Worm (Caenorhabditis elegans): ENCODE measurements around the gene F59F5.4.

Gene F59F5.4

ce11 chrX:10568385-10569149, 25.8 kb downstream of the F59F5.4 start:
- TF ChIP-seq tbx-37 (GFP tag; conservative IDR thresholded peaks at IDR 0.05) (no peak; the same call in 1 of the 2 replicates), B0310.2 (tag; optimal IDR thresholded peaks at IDR 0.05) (peak; percentile 53), flt-1 (GFP tag; IDR thresholded peaks at IDR 0.05) (peak; percentile 22), ets-7 (tag; optimal IDR thresholded peaks at IDR 0.05) (peak; percentile 43), tbx-11 (GFP tag; IDR thresholded peaks at IDR 0.05) (no peak), ceh-36 (tag; optimal IDR thresholded peaks at IDR 0.05) (no peak), F13C5.2 (tag; optimal IDR thresholded peaks at IDR 0.05) (peak; percentile 87), hnd-1 (tag; optimal IDR thresholded peaks at IDR 0.05) (no peak), pes-1 (GFP tag; IDR thresholded peaks at IDR 0.05) (0 out of 2 replicates have a peak, but pooled peaks have one; percentile 6), ama-1 (optimal IDR thresholded peaks at IDR 0.05) (no peak), ceh-13 (GFP tag; optimal IDR thresholded peaks at IDR 0.05) (peak; percentile 9), tra-4 (tag; optimal IDR thresholded peaks at IDR 0.05) (no peak), hmg-4 (GFP tag; optimal IDR thresholded peaks at IDR 0.05) (peak; percentile 90), scrt-1 (GFP tag; IDR thresholded peaks at IDR 0.05) (no peak), hmbx-1 (tag; optimal IDR thresholded peaks at IDR 0.05) (no peak), sea-1 (GFP tag; conservative IDR thresholded peaks at IDR 0.05) (0 out of 2 replicates have a peak, but pooled peaks have one; percentile 75), aly-1 (tag; optimal IDR thresholded peaks at IDR 0.05) (peak; percentile 20)

- no peak for TF ChIP-seq hmg-4 (GFP tag; optimal IDR thresholded peaks at IDR 0.05)
- TF ChIP-seq tbx-37 (GFP tag; conservative IDR thresholded peaks at IDR 0.05), result no peak
- TF ChIP-seq flt-1 (GFP tag; IDR thresholded peaks at IDR 0.05), result no peak
Observed at ce11 chrX:10569185-10569584, 26.4 kb downstream of the F59F5.4 start, which contains the start of gene bet-2. Gene bet-2 (plus strand): TSS chrX:10569273.

- TF ChIP-seq tbx-37 (GFP tag; conservative IDR thresholded peaks at IDR 0.05) (no peak), hmg-4 (GFP tag; optimal IDR thresholded peaks at IDR 0.05) (no peak), B0310.2 (tag; optimal IDR thresholded peaks at IDR 0.05) (no peak), aly-1 (tag; optimal IDR thresholded peaks at IDR 0.05) (no peak), tbx-11 (GFP tag; IDR thresholded peaks at IDR 0.05) (no peak), pes-1 (GFP tag; IDR thresholded peaks at IDR 0.05) (no peak), hmbx-1 (tag; optimal IDR thresholded peaks at IDR 0.05) (no peak), ceh-13 (GFP tag; optimal IDR thresholded peaks at IDR 0.05) (no peak), flt-1 (GFP tag; IDR thresholded peaks at IDR 0.05) (no peak), sea-1 (GFP tag; conservative IDR thresholded peaks at IDR 0.05) (no peak), hnd-1 (tag; optimal IDR thresholded peaks at IDR 0.05) (no peak), ama-1 (optimal IDR thresholded peaks at IDR 0.05) (no peak), ceh-36 (tag; optimal IDR thresholded peaks at IDR 0.05) (no peak)
Observed at ce11 chrX:10576410-10576809, 33.6 kb downstream of the F59F5.4 start.

ce11 chrX:10576872-10577271, 34.1 kb downstream of the F59F5.4 start, which contains the start of gene nhx-5:
Gene nhx-5 (plus strand): TSS chrX:10576953.
- TF ChIP-seq B0310.2 (tag; optimal IDR thresholded peaks at IDR 0.05), result no peak

- TF ChIP-seq hnd-1 (tag; optimal IDR thresholded peaks at IDR 0.05) (no peak), ama-1 (optimal IDR thresholded peaks at IDR 0.05) (no peak), tbx-11 (GFP tag; IDR thresholded peaks at IDR 0.05) (no peak), flt-1 (GFP tag; IDR thresholded peaks at IDR 0.05) (no peak), hmg-4 (GFP tag; optimal IDR thresholded peaks at IDR 0.05) (no peak), tra-4 (tag; optimal IDR thresholded peaks at IDR 0.05) (no peak), pes-1 (GFP tag; IDR thresholded peaks at IDR 0.05) (no peak)
Observed at ce11 chrX:10589465-10589864, 46.7 kb downstream of the F59F5.4 start, which contains the start of gene F57C7.4. Gene F57C7.4 (minus strand): TSS chrX:10589565.

ce11 chrX:10590772-10591171, 48.0 kb downstream of the F59F5.4 start:
- TF ChIP-seq ceh-36 (tag; optimal IDR thresholded peaks at IDR 0.05) (no peak), ama-1 (optimal IDR thresholded peaks at IDR 0.05) (peak; percentile 40), pes-1 (GFP tag; IDR thresholded peaks at IDR 0.05) (0 out of 2 replicates have a peak, but pooled peaks have one; percentile 22), hmbx-1 (tag; optimal IDR thresholded peaks at IDR 0.05) (no peak)

ce11 chrX:10591208-10591782, 48.5 kb downstream of the F59F5.4 start:
- peak; percentile 9 for TF ChIP-seq hmg-4 (GFP tag; optimal IDR thresholded peaks at IDR 0.05)
- no peak for TF ChIP-seq hnd-1 (tag; optimal IDR thresholded peaks at IDR 0.05)
